Fruit fly (Drosophila melanogaster): Measurements from ENCODE around the gene CG31917.

The CG31917 gene

DNA sequence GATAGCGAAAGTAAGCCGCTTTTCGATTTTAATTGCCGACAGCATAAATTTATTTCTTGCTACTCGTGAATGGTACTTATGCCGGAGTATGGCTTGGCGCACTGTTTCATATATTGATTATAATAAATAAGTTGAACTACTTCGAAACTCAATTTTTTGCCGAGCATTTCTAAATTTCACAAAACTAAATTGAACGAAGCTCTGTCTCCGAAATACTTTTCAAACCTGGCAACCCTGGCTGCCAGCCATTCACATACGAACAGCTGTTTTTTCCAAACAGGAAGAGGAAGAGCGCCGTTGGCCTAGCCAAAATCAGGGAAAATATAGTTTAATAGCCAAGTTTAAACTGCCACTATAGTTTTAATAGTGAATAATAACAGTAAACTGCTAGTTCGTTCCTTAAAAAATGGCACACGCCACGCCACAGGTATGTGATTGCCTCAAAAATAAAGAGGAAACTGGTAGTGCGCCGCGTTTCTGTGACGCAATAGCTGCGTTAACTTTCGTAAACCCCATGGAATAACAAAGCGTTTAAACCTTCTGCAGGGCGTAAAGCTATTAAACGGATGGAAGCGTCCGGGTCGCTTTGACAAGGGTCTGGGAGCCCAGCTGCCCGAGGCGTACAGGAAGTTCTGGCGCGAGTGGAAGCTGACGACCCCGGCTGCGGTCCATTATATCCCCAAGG lies 36.8 kb downstream of the CG31917 start, which contains the start of gene mRpL28 (continued):
- no peak for TF ChIP-seq Dek (tag; optimal IDR thresholded peaks at IDR 0.05)
- no peak for TF ChIP-seq ato (GFP tag; IDR thresholded peaks at IDR 0.05; ENCODE audit: partially characterized antibody)
- no peak for TF ChIP-seq CG9876 (GFP tag; optimal IDR thresholded peaks at IDR 0.05)
- TF ChIP-seq CG6765 (GFP tag; optimal IDR thresholded peaks at IDR 0.05): no peak
- TF ChIP-seq CG11093 (GFP tag; IDR thresholded peaks at IDR 0.05): no peak
- no peak for TF ChIP-seq gsb-n (tag; optimal IDR thresholded peaks at IDR 0.05)
- TF ChIP-seq Lhr (GFP tag; optimal IDR thresholded peaks at IDR 0.05): no peak
- TF ChIP-seq phol (tag; optimal IDR thresholded peaks at IDR 0.05): peak; percentile 70
- no peak for TF ChIP-seq org-1 (GFP tag; optimal IDR thresholded peaks at IDR 0.05)
- no peak for TF ChIP-seq ranshi (GFP tag; IDR thresholded peaks at IDR 0.05)
- TF ChIP-seq lov (optimal IDR thresholded peaks at IDR 0.05): no peak
- TF ChIP-seq lov (GFP tag; IDR thresholded peaks at IDR 0.05): no peak
- no peak for TF ChIP-seq Stat92E (GFP tag; optimal IDR thresholded peaks at IDR 0.05)
- TF ChIP-seq CG13894 (tag; optimal IDR thresholded peaks at IDR 0.05): no peak
- TF ChIP-seq H15 (GFP tag; IDR thresholded peaks at IDR 0.05): no peak
- TF ChIP-seq slou (GFP tag; optimal IDR thresholded peaks at IDR 0.05): no peak
- no peak for TF ChIP-seq CG12769 (tag; optimal IDR thresholded peaks at IDR 0.05)
- no peak for TF ChIP-seq insv (GFP tag; optimal IDR thresholded peaks at IDR 0.05)
- TF ChIP-seq TFAM (GFP tag; optimal IDR thresholded peaks at IDR 0.05): no peak
- TF ChIP-seq en (GFP tag; optimal IDR thresholded peaks at IDR 0.05): no peak
- TF ChIP-seq Hr51 (GFP tag; optimal IDR thresholded peaks at IDR 0.05): no peak
- TF ChIP-seq peb (GFP tag; IDR thresholded peaks at IDR 0.05): no peak
- no peak for TF ChIP-seq CG18011 (GFP tag; optimal IDR thresholded peaks at IDR 0.05)
- TF ChIP-seq CG32532 (GFP tag; IDR thresholded peaks at IDR 0.05): peak; percentile 15; the same call in 1 of the 2 replicates
- TF ChIP-seq CoRest (tag; optimal IDR thresholded peaks at IDR 0.05): peak; percentile 26
- TF ChIP-seq CG2120 (GFP tag; optimal IDR thresholded peaks at IDR 0.05): peak; percentile 58
- peak; percentile 7 for TF ChIP-seq CG15479 (GFP tag; optimal IDR thresholded peaks at IDR 0.05)
- no peak for TF ChIP-seq CG11247 (GFP tag; IDR thresholded peaks at IDR 0.05)
- TF ChIP-seq ac (GFP tag; optimal IDR thresholded peaks at IDR 0.05): no peak
- no peak for TF ChIP-seq Hr39 (optimal IDR thresholded peaks at IDR 0.05)
- no peak for TF ChIP-seq pfk (GFP tag; optimal IDR thresholded peaks at IDR 0.05)
- no peak for TF ChIP-seq CrebB (tag; optimal IDR thresholded peaks at IDR 0.05)
- no peak for TF ChIP-seq CG7987 (GFP tag; optimal IDR thresholded peaks at IDR 0.05)
- no peak for TF ChIP-seq repo (GFP tag; optimal IDR thresholded peaks at IDR 0.05)
- TF ChIP-seq pnt (GFP tag; optimal IDR thresholded peaks at IDR 0.05): no peak
- no peak for TF ChIP-seq ATbp (GFP tag; optimal IDR thresholded peaks at IDR 0.05)
- TF ChIP-seq hb (GFP tag; IDR thresholded peaks at IDR 0.05; ENCODE audit: partially characterized antibody): no peak
- TF ChIP-seq ci (GFP tag; IDR thresholded peaks at IDR 0.05): 0 out of 3 replicates have a peak, but pooled peaks have one; percentile 56
- no peak for TF ChIP-seq dpn (GFP tag; optimal IDR thresholded peaks at IDR 0.05)
- no peak for TF ChIP-seq Oaz (GFP tag; IDR thresholded peaks at IDR 0.05)
- no peak for TF ChIP-seq CG2116 (GFP tag; optimal IDR thresholded peaks at IDR 0.05)
- TF ChIP-seq CG6654 (GFP tag; optimal IDR thresholded peaks at IDR 0.05): no peak
- no peak for TF ChIP-seq fd3F (GFP tag; optimal IDR thresholded peaks at IDR 0.05)
- TF ChIP-seq Pdp1 (GFP tag; optimal IDR thresholded peaks at IDR 0.05): peak in 1 of 2 experiments; percentile 97
- TF ChIP-seq CG5245 (GFP tag; optimal IDR thresholded peaks at IDR 0.05): no peak
- peak; percentile 14 for TF ChIP-seq BtbVII (GFP tag; optimal IDR thresholded peaks at IDR 0.05)
- TF ChIP-seq dimm (GFP tag; IDR thresholded peaks at IDR 0.05): no peak
- no peak for TF ChIP-seq so (GFP tag; IDR thresholded peaks at IDR 0.05)
- TF ChIP-seq crol (GFP tag; IDR thresholded peaks at IDR 0.05): no peak
- no peak for TF ChIP-seq Hey (tag; optimal IDR thresholded peaks at IDR 0.05)

Data from whole organism, embryonic.